Worm (Caenorhabditis elegans): ENCODE data around the gene dod-23.

- TF ChIP-seq W03F9.2 (tag; optimal IDR thresholded peaks at IDR 0.05), result no peak
- TF ChIP-seq him-1 (tag; optimal IDR thresholded peaks at IDR 0.05), result no peak
- TF ChIP-seq dao-5 (tag; optimal IDR thresholded peaks at IDR 0.05), result no peak
Measured at ce11 chrII:8444007-8444406, 45.0 kb upstream of the dod-23 start, which contains the start of gene evl-20.

Data from whole organism, L4/young adult.